Fruit fly (Drosophila melanogaster) whole organism, embryonic: ENCODE measurements around the gene CG8851.

Source experiments
- Aef1 ChIP-seq: fragments of 200-800 bp; sonication (Bioruptor generic); IDR thresholded peaks from 3 replicates; pipeline ENCODE4 v1.3.6; 2022; ENCODE audit warnings: missing biosample characterization, missing genetic modification characterization
- Atf3 ChIP-seq: fragments of 200-800 bp; sonication (Bioruptor generic); optimal IDR thresholded peaks from 3 replicates; lab custom pipeline; 2016; ENCODE audit warnings: missing biosample characterization, missing genetic modification characterization
- CG10462 ChIP-seq: fragments of 200-800 bp; sonication (Bioruptor generic); optimal IDR thresholded peaks from 2 replicates; lab custom pipeline; 2016; ENCODE audit warnings: missing biosample characterization, missing genetic modification characterization
- CG11085 ChIP-seq: fragments of 200-800 bp; sonication (Bioruptor generic); IDR thresholded peaks from 2 replicates; pipeline ENCODE4 v1.3.6; 2022; ENCODE audit warnings: missing biosample characterization, missing genetic modification characterization
- CG11093 ChIP-seq: fragments of 200-800 bp; sonication (Bioruptor generic); IDR thresholded peaks from 3 replicates; pipeline ENCODE4 v1.3.6; 2022; ENCODE audit warnings: missing biosample characterization, missing genetic modification characterization
- CG11398 ChIP-seq: fragments of 200-800 bp; sonication (Bioruptor generic); optimal IDR thresholded peaks from 2 replicates; lab custom pipeline; 2016; ENCODE audit warnings: missing biosample characterization, missing genetic modification characterization
- CG13287 ChIP-seq: fragments of 200-800 bp; sonication (Bioruptor generic); IDR thresholded peaks from 2 replicates; pipeline ENCODE4 v1.3.6; 2022; ENCODE audit warnings: missing biosample characterization, missing genetic modification characterization; ENCODE audit not compliant: partially characterized antibody
- CG14050 ChIP-seq: fragments of 200-800 bp; sonication (Bioruptor generic); IDR thresholded peaks from 3 replicates; pipeline ENCODE4 v1.3.6; 2022; ENCODE audit warnings: missing biosample characterization, missing genetic modification characterization
- CG14860 ChIP-seq: fragments of 200-800 bp; sonication (Bioruptor generic); IDR thresholded peaks from 3 replicates; pipeline ENCODE4 v1.3.6; 2022; ENCODE audit warnings: missing biosample characterization, missing genetic modification characterization; ENCODE audit not compliant: partially characterized antibody
- CG15514 ChIP-seq: fragments of 200-800 bp; sonication (Bioruptor generic); optimal IDR thresholded peaks from 3 replicates; lab custom pipeline; 2017; ENCODE audit warnings: missing biosample characterization, missing genetic modification characterization, mild to moderate bottlenecking, moderate library complexity, missing genetic modification reagents
- CG34422 ChIP-seq: fragments of 200-800 bp; sonication (Bioruptor generic); IDR thresholded peaks from 3 replicates; pipeline ENCODE4 v1.3.6; 2022; ENCODE audit warnings: missing biosample characterization, missing genetic modification characterization
- CG3847 ChIP-seq: fragments of 200-800 bp; sonication (Bioruptor generic); IDR thresholded peaks from 2 replicates; pipeline ENCODE4 v1.3.6; 2022; ENCODE audit warnings: missing biosample characterization, missing genetic modification characterization
- CG4404 ChIP-seq: fragments of 200-800 bp; sonication (Bioruptor generic); IDR thresholded peaks from 2 replicates; pipeline ENCODE4 v1.3.6; 2022; ENCODE audit warnings: missing biosample characterization, missing genetic modification characterization
- CG4617 ChIP-seq: fragments of 200-800 bp; sonication (Bioruptor generic); optimal IDR thresholded peaks from 3 replicates; lab custom pipeline; 2016; ENCODE audit warnings: missing biosample characterization, missing genetic modification characterization, borderline replicate concordance
- CG4707 ChIP-seq: fragments of 200-800 bp; sonication (Bioruptor generic); optimal IDR thresholded peaks from 2 replicates; lab custom pipeline; 2018; ENCODE audit warnings: missing biosample characterization, mild to moderate bottlenecking, missing genetic modification characterization, moderate library complexity
- CG8281 ChIP-seq: fragments of 200-800 bp; sonication (Bioruptor generic); optimal IDR thresholded peaks from 2 replicates; lab custom pipeline; 2018; ENCODE audit warnings: missing biosample characterization, mild to moderate bottlenecking, missing genetic modification characterization, moderate library complexity
- CG9727 ChIP-seq: fragments of 200-800 bp; sonication (Bioruptor generic); optimal IDR thresholded peaks from 3 replicates; lab custom pipeline; 2017; ENCODE audit warnings: missing biosample characterization, mild to moderate bottlenecking, missing genetic modification characterization
- CHES-1-like ChIP-seq: fragments of 200-800 bp; sonication (Bioruptor generic); optimal IDR thresholded peaks from 2 replicates; lab custom pipeline; 2016; ENCODE audit warnings: missing biosample characterization, missing genetic modification characterization
- Dad ChIP-seq: fragments of 200-800 bp; sonication (Bioruptor generic); optimal IDR thresholded peaks from 3 replicates; lab custom pipeline; 2016; ENCODE audit warnings: missing biosample characterization, missing genetic modification characterization
- HLH4C ChIP-seq: fragments of 200-800 bp; sonication (Bioruptor generic); IDR thresholded peaks from 3 replicates; pipeline ENCODE4 v1.3.6; 2022; ENCODE audit warnings: missing biosample characterization, missing genetic modification characterization; ENCODE audit not compliant: partially characterized antibody
- Hsf ChIP-seq: fragments of 200-800 bp; sonication (Bioruptor generic); optimal IDR thresholded peaks from 3 replicates; lab custom pipeline; 2016; ENCODE audit warnings: missing biosample characterization, missing genetic modification characterization
- Max ChIP-seq: fragments of 200-800 bp; sonication (Bioruptor generic); optimal IDR thresholded peaks from 2 replicates; lab custom pipeline; 2016; ENCODE audit warnings: missing biosample characterization, mild to moderate bottlenecking, missing genetic modification characterization
- NC2β ChIP-seq: fragments of 200-800 bp; sonication (Bioruptor generic); optimal IDR thresholded peaks from 2 replicates; lab custom pipeline; 2016; ENCODE audit warnings: missing biosample characterization, missing genetic modification characterization
- Poxn ChIP-seq: fragments of 200-800 bp; sonication (Bioruptor generic); IDR thresholded peaks from 2 replicates; pipeline ENCODE4 v1.3.6; 2022; ENCODE audit warnings: missing biosample characterization, missing genetic modification characterization
- Stat92E ChIP-seq, 3 experiments: fragments of >200 bp in 2 of 3; fragments of 200-800 bp in 1 of 3; sonication (Bioruptor generic) in 1 of 3; optimal IDR thresholded peaks; 2 replicates each; lab custom pipeline; 2017 to 2019; ENCODE audit warnings: missing biosample characterization in 3 of 3, missing genetic modification characterization in 3 of 3, mild to moderate bottlenecking in 1 of 3, moderate library complexity in 1 of 3
- YL-1 ChIP-seq: fragments of 200-800 bp; sonication (Bioruptor generic); optimal IDR thresholded peaks from 3 replicates; lab custom pipeline; 2017; ENCODE audit warnings: missing biosample characterization, mild to moderate bottlenecking, missing genetic modification characterization
- bbx ChIP-seq: fragments of 200-800 bp; sonication (Bioruptor generic); IDR thresholded peaks from 2 replicates; pipeline ENCODE4 v1.3.6; 2022; ENCODE audit warnings: missing biosample characterization, missing genetic modification characterization; ENCODE audit not compliant: partially characterized antibody
- bigmax ChIP-seq: fragments of 200-800 bp; sonication (Bioruptor generic); optimal IDR thresholded peaks from 2 replicates; lab custom pipeline; 2018; ENCODE audit warnings: missing biosample characterization, mild to moderate bottlenecking, missing genetic modification characterization
- dati ChIP-seq: fragments of 200-800 bp; sonication (Bioruptor generic); IDR thresholded peaks from 2 replicates; pipeline ENCODE4 v1.3.6; 2022; ENCODE audit warnings: missing biosample characterization, missing genetic modification characterization
- dpn ChIP-seq, 2 experiments: fragments of 200-800 bp; sonication (Bioruptor generic); optimal IDR thresholded peaks; 3 replicates each; lab custom pipeline; 2016; ENCODE audit warnings: missing biosample characterization in 2 of 2, missing genetic modification characterization in 2 of 2
- ems ChIP-seq: fragments of 200-800 bp; sonication (Bioruptor generic); optimal IDR thresholded peaks from 3 replicates; lab custom pipeline; 2016; ENCODE audit warnings: missing biosample characterization, missing genetic modification characterization
- fd96Cb ChIP-seq: fragments of 200-800 bp; sonication (Bioruptor generic); optimal IDR thresholded peaks from 2 replicates; lab custom pipeline; 2018; ENCODE audit warnings: missing biosample characterization, mild to moderate bottlenecking, missing genetic modification characterization, moderate library complexity
- gce ChIP-seq: fragments of 200-800 bp; sonication (Bioruptor generic); IDR thresholded peaks from 3 replicates; pipeline ENCODE4 v1.3.6; 2022; ENCODE audit warnings: missing biosample characterization, missing genetic modification characterization
- gcm2 ChIP-seq: fragments of 200-800 bp; sonication (Bioruptor generic); optimal IDR thresholded peaks from 2 replicates; lab custom pipeline; 2016; ENCODE audit warnings: missing biosample characterization, missing genetic modification characterization
- gsb-n ChIP-seq: fragments of 200-800 bp; sonication (Bioruptor generic); optimal IDR thresholded peaks from 3 replicates; lab custom pipeline; 2018; ENCODE audit warnings: missing biosample characterization, mild to moderate bottlenecking, missing genetic modification characterization
- hbn ChIP-seq: fragments of 200-800 bp; sonication (Bioruptor generic); IDR thresholded peaks from 2 replicates; pipeline ENCODE4 v1.3.6; 2022; ENCODE audit warnings: missing biosample characterization, missing genetic modification characterization; ENCODE audit not compliant: partially characterized antibody
- hkb ChIP-seq, 2 experiments: fragments of 200-800 bp in 1 of 2; fragments of >200 bp in 1 of 2; sonication (Bioruptor generic) in 1 of 2; IDR thresholded peaks in 1 of 2; optimal IDR thresholded peaks in 1 of 2; 2 replicates each; pipeline versions ENCODE4 v1.3.6 to Lab custom; 2017 to 2022; ENCODE audit warnings: missing biosample characterization in 1 of 2, missing genetic modification characterization in 1 of 2
- inv ChIP-seq: fragments of 200-800 bp; sonication (Bioruptor generic); IDR thresholded peaks from 2 replicates; pipeline ENCODE4 v1.3.6; 2022; ENCODE audit warnings: missing biosample characterization, missing genetic modification characterization; ENCODE audit not compliant: partially characterized antibody
- ken ChIP-seq: fragments of 200-800 bp; sonication (Bioruptor generic); IDR thresholded peaks from 3 replicates; pipeline ENCODE4 v1.3.6; 2022; ENCODE audit warnings: missing biosample characterization, missing genetic modification characterization
- klu ChIP-seq: fragments of 200-800 bp; sonication (Bioruptor generic); IDR thresholded peaks from 2 replicates; pipeline ENCODE4 v1.3.6; 2022; ENCODE audit warnings: missing biosample characterization, missing genetic modification characterization
- kni ChIP-seq: fragments of 200-800 bp; sonication (Bioruptor generic); optimal IDR thresholded peaks from 3 replicates; lab custom pipeline; 2017; ENCODE audit warnings: mild to moderate bottlenecking, missing biosample characterization, missing genetic modification reagents, missing genetic modification characterization
- knrl ChIP-seq: fragments of 200-800 bp; sonication (Bioruptor generic); IDR thresholded peaks from 3 replicates; pipeline ENCODE4 v1.3.6; 2022; ENCODE audit warnings: missing biosample characterization, missing genetic modification characterization; ENCODE audit not compliant: partially characterized antibody
- lab ChIP-seq: fragments of 200-800 bp; sonication (Bioruptor generic); optimal IDR thresholded peaks from 3 replicates; lab custom pipeline; 2017; ENCODE audit warnings: missing biosample characterization, missing genetic modification characterization, mild to moderate bottlenecking, moderate library complexity, missing genetic modification reagents
- rib ChIP-seq: fragments of 200-800 bp; sonication (Bioruptor generic); IDR thresholded peaks from 2 replicates; pipeline ENCODE4 v1.3.6; 2022; ENCODE audit warnings: missing biosample characterization, missing genetic modification characterization
- run ChIP-seq: fragments of 200-800 bp; sonication (Bioruptor generic); optimal IDR thresholded peaks from 3 replicates; lab custom pipeline; 2018; ENCODE audit warnings: missing biosample characterization, mild to moderate bottlenecking, missing genetic modification characterization
- sc ChIP-seq, 3 experiments: fragments of >200 bp in 2 of 3; fragments of 200-800 bp in 1 of 3; sonication (Bioruptor generic) in 1 of 3; optimal IDR thresholded peaks; 2 replicates in 2 of 3; 3 replicates in 1 of 3; lab custom pipeline; 2017; ENCODE audit warnings: mild to moderate bottlenecking in 1 of 3, missing biosample characterization in 1 of 3, missing genetic modification characterization in 1 of 3, missing genetic modification reagents in 1 of 3
- sisA ChIP-seq: fragments of 200-800 bp; sonication (Bioruptor generic); IDR thresholded peaks from 2 replicates; pipeline ENCODE4 v1.3.6; 2022; ENCODE audit warnings: missing biosample characterization, missing genetic modification characterization
- zf30C ChIP-seq: fragments of 200-800 bp; sonication (Bioruptor generic); optimal IDR thresholded peaks from 3 replicates; lab custom pipeline; 2018; ENCODE audit warnings: missing biosample characterization, mild to moderate bottlenecking, missing genetic modification characterization
- zfh2 ChIP-seq: fragments of 200-800 bp; sonication (Bioruptor generic); optimal IDR thresholded peaks from 2 replicates; lab custom pipeline; 2016; ENCODE audit warnings: missing biosample characterization, missing genetic modification characterization

The CG8851 gene

DNA sequence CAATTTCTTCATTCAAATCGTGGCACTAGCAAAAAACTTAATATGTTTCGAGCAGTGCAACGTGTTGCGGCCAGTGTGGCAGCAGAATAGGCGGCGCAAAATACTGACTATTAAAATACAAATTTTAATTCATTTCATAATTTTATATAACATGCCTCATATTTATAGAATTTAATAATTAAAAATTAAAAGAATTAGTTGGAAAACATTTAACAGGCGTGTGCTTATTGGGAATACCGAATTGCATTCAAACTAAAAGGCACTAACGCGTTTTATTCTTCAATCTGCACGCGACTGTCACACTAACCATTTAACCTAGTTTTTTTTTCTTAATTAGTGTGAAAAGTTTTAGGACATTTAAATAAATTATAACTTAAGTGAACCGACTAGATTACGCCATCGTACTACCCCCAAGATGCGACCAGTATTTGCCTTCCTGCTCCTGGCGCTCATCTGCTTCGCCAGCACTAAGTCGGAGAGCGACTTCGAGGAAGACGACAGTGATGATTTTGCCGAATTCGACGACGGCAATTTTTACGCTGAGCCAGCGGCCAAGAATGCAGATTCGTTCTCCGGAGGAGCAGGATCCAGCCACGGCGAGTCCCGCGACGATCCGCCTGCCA lies 4.8 kb upstream of the CG8851 start, which contains the start of the genes LeuRS and CG17593 (continued):
- TF ChIP-seq fd96Cb (tag; lab: Kevin White, UChicago) (no peak), Aef1 (GFP tag; lab: Robert Waterston, UW) (no peak), rib (GFP tag; lab: Robert Waterston, UW) (no peak), CG10462 (no peak), inv (GFP tag; lab: Robert Waterston, UW) (no peak), bbx (GFP tag; lab: Robert Waterston, UW) (no peak), CG4404 (GFP tag; lab: Robert Waterston, UW) (no peak), gsb-n (tag; lab: Kevin White, UChicago) (no peak), CG8281 (tag; lab: Kevin White, UChicago) (no peak), knrl (GFP tag; lab: Robert Waterston, UW) (peak; percentile 10; the same call in 1 of the 3 replicates), gce (GFP tag; lab: Robert Waterston, UW) (no peak), lab (GFP tag; lab: Kevin White, UChicago) (no peak), NC2β (GFP tag; lab: Kevin White, UChicago) (no peak), CG14860 (GFP tag; lab: Robert Waterston, UW) (no peak), CG11085 (GFP tag; lab: Robert Waterston, UW) (no peak), zfh2 (no peak), CHES-1-like (no peak), bigmax (peak; percentile 80), YL-1 (peak; percentile 81), ken (no peak), run (tag; lab: Kevin White, UChicago) (no peak), Atf3 (GFP tag; lab: Kevin White, UChicago) (no peak), gcm2 (GFP tag; lab: Kevin White, UChicago) (no peak), dati (GFP tag; lab: Robert Waterston, UW) (no peak), CG11093 (GFP tag; lab: Robert Waterston, UW) (no peak), CG34422 (GFP tag; lab: Robert Waterston, UW) (no peak), sisA (no peak), Stat92E (GFP tag; optimal IDR thresholded peaks at IDR 0.05; lab: Kevin White, UChicago) (no peak), zf30C (GFP tag; lab: Kevin White, UChicago) (peak; percentile 54), hkb (optimal IDR thresholded peaks at IDR 0.05; lab: Kevin White, UChicago) (no peak), hkb (GFP tag; IDR thresholded peaks at IDR 0.05; lab: Robert Waterston, UW) (no peak), klu (GFP tag; lab: Robert Waterston, UW) (no peak), Max (peak; percentile 58), hbn (GFP tag; lab: Robert Waterston, UW) (no peak; the same call in 1 of the 2 replicates), ems (GFP tag; lab: Kevin White, UChicago) (no peak), CG11398 (GFP tag; lab: Kevin White, UChicago) (no peak), CG4617 (GFP tag; lab: Kevin White, UChicago) (peak; percentile 75), Poxn (GFP tag; lab: Robert Waterston, UW) (no peak), CG9727 (GFP tag; lab: Kevin White, UChicago) (no peak), HLH4C (GFP tag; lab: Robert Waterston, UW) (no peak), Hsf (GFP tag; lab: Kevin White, UChicago) (no peak), CG15514 (no peak), dpn (GFP tag; optimal IDR thresholded peaks at IDR 0.05; lab: Kevin White, UChicago) (no peak), Dad (GFP tag; lab: Kevin White, UChicago) (no peak), sc (optimal IDR thresholded peaks at IDR 0.05; lab: Kevin White, UChicago) (no peak), sc (GFP tag; optimal IDR thresholded peaks at IDR 0.05; lab: Kevin White, UChicago) (no peak), kni (GFP tag; lab: Kevin White, UChicago) (no peak), CG13287 (GFP tag; lab: Robert Waterston, UW) (peak; percentile 44; the same call in 1 of the 2 replicates), CG14050 (GFP tag; lab: Robert Waterston, UW) (no peak), CG4707 (no peak), CG3847 (GFP tag; lab: Robert Waterston, UW) (no peak)
